Worm (Caenorhabditis elegans): ENCODE results near the gene twk-20.
A peak's percentile ranks its signal among the peaks of the same experiment; 100 is the strongest.

The twk-20 gene

DNA sequence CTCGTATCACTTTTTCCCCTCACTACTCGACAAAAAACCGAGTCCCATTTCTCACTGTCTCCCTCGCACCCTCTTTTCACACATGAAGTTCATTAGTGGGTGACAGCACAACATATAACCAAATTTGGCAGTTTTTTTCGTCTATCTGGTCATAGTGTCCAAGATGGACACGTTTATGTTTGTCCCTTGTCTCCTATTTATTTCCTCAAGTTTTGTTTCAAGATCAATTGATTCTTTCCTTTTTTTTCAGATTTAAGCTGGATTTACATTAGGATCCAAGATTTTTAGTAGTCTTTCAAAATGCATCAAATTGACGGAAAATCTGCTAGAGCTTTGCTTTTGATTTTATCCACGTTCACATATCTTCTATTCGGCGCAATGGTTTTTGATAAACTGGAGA is at the start of gene twk-20:
TSS of gene twk-20 (plus strand) at position 301 of the 400 bp plus-strand sequence.
- TF ChIP-seq aha-1 (tag; optimal IDR thresholded peaks at IDR 0.05) (no peak), lin-14 (GFP tag; optimal IDR thresholded peaks at IDR 0.05) (peak; percentile 39), Y116A8C.19 (tag; optimal IDR thresholded peaks at IDR 0.05; ENCODE audit: borderline replicate concordance) (no peak)

DNA sequence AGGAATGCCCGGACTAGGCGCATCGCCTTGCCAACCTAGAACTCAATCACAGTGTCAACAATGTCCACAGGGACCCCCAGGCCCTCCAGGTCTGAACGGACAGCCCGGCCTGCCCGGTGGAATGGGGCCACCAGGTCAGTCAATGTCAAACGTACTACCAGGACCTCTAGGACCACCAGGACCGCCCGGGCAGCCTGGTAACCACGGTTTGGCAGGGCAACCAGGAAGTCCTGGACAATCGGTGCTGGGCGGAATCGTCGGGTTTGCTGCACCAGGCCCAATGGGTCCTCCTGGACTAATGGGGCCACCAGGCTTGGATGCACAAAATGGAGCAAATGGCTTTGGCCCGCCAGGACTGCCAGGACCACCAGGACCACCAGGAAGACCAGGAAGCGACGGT is 49.0 kb upstream of the twk-20 start:
- TF ChIP-seq rnt-1 (tag; optimal IDR thresholded peaks at IDR 0.05) (no peak), skn-1 (tag; optimal IDR thresholded peaks at IDR 0.05) (no peak), ztf-11 (tag; optimal IDR thresholded peaks at IDR 0.05) (no peak), sup-37 (GFP tag; optimal IDR thresholded peaks at IDR 0.05) (no peak), grh-1 (GFP tag; IDR thresholded peaks at IDR 0.05) (0 out of 2 replicates have a peak, but pooled peaks have one; percentile 17), C34B4.2 (tag; optimal IDR thresholded peaks at IDR 0.05) (no peak)

DNA sequence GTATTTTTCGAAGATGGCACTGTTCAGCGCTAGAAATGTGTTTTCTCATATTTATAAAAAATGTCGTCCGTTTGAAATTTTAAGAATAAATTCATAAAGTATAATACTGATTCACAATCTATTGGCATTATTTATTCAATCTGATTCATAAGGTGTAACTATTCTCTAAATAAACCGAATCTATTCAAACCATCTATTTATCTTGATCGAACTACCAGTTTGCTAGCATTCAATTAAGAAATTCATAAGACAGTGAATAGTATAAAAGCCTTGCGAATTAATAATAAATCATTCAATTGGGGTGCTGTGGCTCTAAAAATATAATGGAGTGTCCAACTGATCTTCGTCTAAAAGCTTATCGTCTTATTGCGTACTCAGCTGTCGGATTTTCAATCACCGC is 48.5 kb upstream of the twk-20 start, which contains the start of gene col-44:
TSS of gene col-44 (plus strand) at position 301 of the 400 bp plus-strand sequence.
- TF ChIP-seq hlh-17 (GFP tag; optimal IDR thresholded peaks at IDR 0.05; ENCODE audit: borderline replicate concordance) (no peak), F16B12.6 (tag; optimal IDR thresholded peaks at IDR 0.05) (no peak), unc-98 (GFP tag; IDR thresholded peaks at IDR 0.05) (no peak), C04F5.9 (tag; optimal IDR thresholded peaks at IDR 0.05) (no peak), unc-30 (tag; optimal IDR thresholded peaks at IDR 0.05) (no peak), sox-4 (tag; optimal IDR thresholded peaks at IDR 0.05) (no peak), ztf-4 (tag; optimal IDR thresholded peaks at IDR 0.05) (no peak), fkh-8 (tag; optimal IDR thresholded peaks at IDR 0.05) (no peak), lir-3 (tag; optimal IDR thresholded peaks at IDR 0.05; ENCODE audit: poor library complexity) (no peak), zag-1 (tag; optimal IDR thresholded peaks at IDR 0.05) (no peak), alr-1 (tag; optimal IDR thresholded peaks at IDR 0.05; ENCODE audit: borderline replicate concordance) (no peak), pqm-1 (tag; optimal IDR thresholded peaks at IDR 0.05) (no peak), tbx-2 (tag; optimal IDR thresholded peaks at IDR 0.05) (no peak), ceh-63 (GFP tag; optimal IDR thresholded peaks at IDR 0.05) (no peak), isw-1 (GFP tag; IDR thresholded peaks at IDR 0.05) (no peak)

DNA sequence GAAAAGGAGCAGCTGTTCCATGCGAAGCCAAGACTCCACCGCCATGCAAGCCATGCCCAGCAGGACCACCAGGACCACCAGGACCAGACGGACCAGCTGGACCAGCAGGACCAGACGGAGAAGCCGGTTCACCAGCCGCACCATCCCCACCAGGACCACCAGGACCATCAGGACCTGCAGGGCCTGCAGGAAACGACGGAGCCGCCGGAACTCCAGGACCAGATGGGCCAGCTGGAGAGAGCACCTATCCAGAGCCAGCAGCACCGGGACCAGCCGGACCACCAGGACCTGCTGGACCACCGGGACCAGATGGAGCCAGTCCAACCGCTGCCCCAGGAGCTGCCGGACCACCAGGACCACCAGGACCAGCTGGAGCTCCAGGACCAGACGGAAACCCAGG is 47.7 kb upstream of the twk-20 start:
- no peak for TF ChIP-seq irx-1 (tag; optimal IDR thresholded peaks at IDR 0.05)
- peak; percentile 35 for TF ChIP-seq ceh-8 (GFP tag; optimal IDR thresholded peaks at IDR 0.05)

DNA sequence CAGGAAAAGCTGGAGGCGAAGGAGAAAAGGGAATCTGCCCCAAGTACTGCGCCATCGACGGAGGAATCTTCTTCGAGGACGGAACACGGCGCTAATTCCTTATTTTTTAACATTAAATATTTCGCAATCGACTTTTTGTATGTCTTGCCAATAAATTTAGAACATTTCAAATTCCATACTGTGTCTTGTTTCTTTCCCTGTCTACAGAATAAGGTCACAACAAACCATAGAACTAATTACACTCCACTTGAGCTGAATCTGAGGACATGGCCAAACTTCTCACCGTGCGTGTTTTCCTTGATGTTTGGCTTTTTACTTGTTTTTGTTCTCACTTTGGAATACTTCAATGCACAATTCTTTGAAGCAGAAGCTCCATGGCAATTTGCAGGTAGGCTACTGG is 47.3 kb upstream of the twk-20 start, which contains the start of gene F54B11.4:
TSS of gene F54B11.4 (plus strand) at position 301 of the 400 bp plus-strand sequence.
- TF ChIP-seq nhr-90 (tag; optimal IDR thresholded peaks at IDR 0.05; ENCODE audit: poor library complexity) (no peak), lsy-2 (tag; optimal IDR thresholded peaks at IDR 0.05) (no peak), ama-1 (optimal IDR thresholded peaks at IDR 0.05) (no peak), ceh-82 (tag; optimal IDR thresholded peaks at IDR 0.05) (no peak), elt-2 (tag; optimal IDR thresholded peaks at IDR 0.05) (no peak), ceh-8 (GFP tag; optimal IDR thresholded peaks at IDR 0.05) (no peak)

DNA sequence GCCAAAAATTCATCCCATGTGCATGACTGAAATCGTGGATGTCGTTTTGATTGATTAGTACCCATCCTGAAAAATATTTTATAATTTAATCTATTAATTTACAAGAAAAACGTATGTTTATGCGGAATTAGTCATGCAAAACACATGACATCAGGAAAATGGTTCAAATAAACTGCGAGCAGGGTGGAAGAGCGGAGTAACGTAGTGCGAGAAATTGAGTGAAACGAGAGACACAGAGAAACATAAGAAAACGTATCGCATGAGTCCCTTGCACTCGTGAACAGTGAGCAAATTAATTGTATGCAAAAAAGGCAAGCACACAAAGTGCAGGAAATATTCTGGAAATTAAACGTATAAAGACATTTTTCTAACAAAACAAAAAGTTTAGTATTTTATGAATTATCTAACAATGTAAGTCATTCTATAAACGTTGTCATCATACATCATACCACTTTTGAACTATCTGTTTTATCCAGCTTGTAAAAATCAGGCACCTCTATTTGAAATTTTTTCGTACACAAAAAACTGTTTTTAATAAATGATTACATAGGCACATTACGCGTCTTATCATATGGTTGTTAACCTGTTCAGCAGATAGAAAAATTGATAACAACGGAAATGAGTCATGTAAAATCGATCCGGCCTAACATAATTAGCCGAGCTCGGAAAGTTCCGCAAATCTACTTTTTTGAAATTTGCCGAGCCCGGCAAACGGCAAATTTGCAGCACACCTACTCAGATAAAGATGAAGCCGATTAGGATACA is 43.5 kb upstream of the twk-20 start, which contains the start of gene F54B11.5:
TSS of gene F54B11.5 (minus strand) at position 66 of the 765 bp plus-strand sequence.
- TF ChIP-seq nhr-77 (tag; optimal IDR thresholded peaks at IDR 0.05), result no peak
- no peak for TF ChIP-seq vab-15 (tag; optimal IDR thresholded peaks at IDR 0.05)
- TF ChIP-seq lin-14 (GFP tag; optimal IDR thresholded peaks at IDR 0.05), result peak; percentile 74
- TF ChIP-seq ztf-11 (tag; optimal IDR thresholded peaks at IDR 0.05), result no peak
- TF ChIP-seq lsy-2 (tag; optimal IDR thresholded peaks at IDR 0.05), result peak; percentile 35 to 66
- peak; percentile 58 for TF ChIP-seq ceh-8 (GFP tag; optimal IDR thresholded peaks at IDR 0.05)
- TF ChIP-seq ceh-82 (tag; optimal IDR thresholded peaks at IDR 0.05), result peak in 2 of 3 experiments; percentile 17 to 52
- TF ChIP-seq pag-3 (tag; optimal IDR thresholded peaks at IDR 0.05; ENCODE audit: borderline replicate concordance, insufficient read depth), result no peak
- TF ChIP-seq aha-1 (tag; optimal IDR thresholded peaks at IDR 0.05), result no peak
- TF ChIP-seq ces-1 (GFP tag; optimal IDR thresholded peaks at IDR 0.05), result no peak
- TF ChIP-seq mdl-1 (tag; optimal IDR thresholded peaks at IDR 0.05), result peak in 1 of 2 experiments; percentile 76
- peak; percentile 42 for TF ChIP-seq blmp-1 (tag; optimal IDR thresholded peaks at IDR 0.05)
- no peak for TF ChIP-seq hlh-17 (GFP tag; optimal IDR thresholded peaks at IDR 0.05; ENCODE audit: borderline replicate concordance)
- peak in 2 of 3 experiments; percentile 34 to 49 for TF ChIP-seq dpl-1 (GFP tag; optimal IDR thresholded peaks at IDR 0.05)
- peak; percentile 53 to 73 for TF ChIP-seq lin-35 (GFP tag; optimal IDR thresholded peaks at IDR 0.05)
- peak; percentile 43 for TF ChIP-seq rnt-1 (tag; optimal IDR thresholded peaks at IDR 0.05)
- TF ChIP-seq fkh-8 (tag; optimal IDR thresholded peaks at IDR 0.05), result peak; percentile 75
- no peak for TF ChIP-seq egl-27 (tag; optimal IDR thresholded peaks at IDR 0.05)
- TF ChIP-seq ama-1 (optimal IDR thresholded peaks at IDR 0.05), result no peak

Data from whole organism, L1 larva.